Fruit fly (Drosophila melanogaster) whole organism, prepupa: ENCODE data around the gene CG9616.

ENCODE experiments used
- CG11762 ChIP-seq: fragments of 200-800 bp; sonication (Bioruptor generic); optimal IDR thresholded peaks from 3 replicates; lab custom pipeline; 2016; ENCODE audit warnings: missing biosample characterization, missing genetic modification characterization; ENCODE audit not compliant: insufficient read depth
- Lpt ChIP-seq: fragments of 200-800 bp; sonication (Bioruptor generic); optimal IDR thresholded peaks from 3 replicates; lab custom pipeline; 2016; ENCODE audit warnings: missing biosample characterization, missing genetic modification characterization
- Sox14 ChIP-seq: fragments of 200-800 bp; sonication (Bioruptor generic); optimal IDR thresholded peaks from 3 replicates; lab custom pipeline; 2016; ENCODE audit warnings: missing biosample characterization, missing genetic modification characterization
- fkh ChIP-seq: fragments of 200-800 bp; sonication (Bioruptor generic); optimal IDR thresholded peaks from 3 replicates; lab custom pipeline; 2017; ENCODE audit warnings: missing biosample characterization, mild to moderate bottlenecking, missing genetic modification characterization, moderate library complexity
- ss ChIP-seq, 2 experiments: fragments of 200-800 bp; sonication (Bioruptor generic); optimal IDR thresholded peaks; 2 replicates in 1 of 2; 3 replicates in 1 of 2; lab custom pipeline; 2017 to 2018; ENCODE audit warnings: mild to moderate bottlenecking in 2 of 2, missing biosample characterization in 2 of 2, missing genetic modification characterization in 2 of 2, moderate library complexity in 1 of 2
- topi ChIP-seq: fragments of 200-800 bp; sonication (Bioruptor generic); optimal IDR thresholded peaks from 3 replicates; lab custom pipeline; 2016; ENCODE audit warnings: missing biosample characterization, missing genetic modification characterization

- TF ChIP-seq fkh (peak; percentile 85), Sox14 (GFP tag; lab: Kevin White, UChicago) (no peak), ss (GFP tag; optimal IDR thresholded peaks at IDR 0.05; lab: Kevin White, UChicago) (no peak), CG11762 (GFP tag; lab: Kevin White, UChicago) (no peak), Lpt (no peak), topi (GFP tag; lab: Kevin White, UChicago) (no peak)
These were observed 40.0 kb upstream of the CG9616 start for dm6 chr3R:14285059-14285953.
